Fruit fly (Drosophila melanogaster): Measurements from ENCODE around the gene CG8745.

CG8745 gene

DNA sequence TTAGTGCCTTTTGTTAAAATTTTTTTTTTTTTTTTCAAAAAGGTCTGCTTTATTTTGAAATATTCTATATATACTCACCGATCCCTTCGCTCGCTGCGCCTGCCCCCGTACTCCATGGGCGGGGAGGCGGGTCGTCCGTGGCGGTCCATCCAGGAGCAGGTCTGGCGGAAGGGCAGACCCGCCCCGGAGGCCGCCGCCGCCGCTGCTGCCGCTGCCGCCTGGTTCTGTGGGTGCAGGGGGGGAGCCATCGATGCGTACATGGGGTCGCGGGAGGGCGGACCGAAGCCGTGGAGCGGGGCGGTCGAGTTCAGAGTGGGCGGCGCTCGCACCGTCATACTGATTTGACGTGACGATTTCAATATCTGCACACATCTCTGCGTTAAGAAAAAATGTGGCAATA is 20.4 kb upstream of the CG8745 start:
- no peak for TF ChIP-seq CG6808 (GFP tag; optimal IDR thresholded peaks at IDR 0.05)
- no peak for TF ChIP-seq CG8319 (GFP tag; optimal IDR thresholded peaks at IDR 0.05)
- no peak for TF ChIP-seq ss (GFP tag; optimal IDR thresholded peaks at IDR 0.05)
- TF ChIP-seq fd85E (GFP tag; optimal IDR thresholded peaks at IDR 0.05): no peak
- TF ChIP-seq spab (GFP tag; optimal IDR thresholded peaks at IDR 0.05): no peak
- no peak for TF ChIP-seq CG8632 (GFP tag; optimal IDR thresholded peaks at IDR 0.05)
- TF ChIP-seq Smox (GFP tag; optimal IDR thresholded peaks at IDR 0.05): no peak
- no peak for TF ChIP-seq CG7368 (GFP tag; optimal IDR thresholded peaks at IDR 0.05)
- no peak for TF ChIP-seq CG11294 (GFP tag; IDR thresholded peaks at IDR 0.05)

DNA sequence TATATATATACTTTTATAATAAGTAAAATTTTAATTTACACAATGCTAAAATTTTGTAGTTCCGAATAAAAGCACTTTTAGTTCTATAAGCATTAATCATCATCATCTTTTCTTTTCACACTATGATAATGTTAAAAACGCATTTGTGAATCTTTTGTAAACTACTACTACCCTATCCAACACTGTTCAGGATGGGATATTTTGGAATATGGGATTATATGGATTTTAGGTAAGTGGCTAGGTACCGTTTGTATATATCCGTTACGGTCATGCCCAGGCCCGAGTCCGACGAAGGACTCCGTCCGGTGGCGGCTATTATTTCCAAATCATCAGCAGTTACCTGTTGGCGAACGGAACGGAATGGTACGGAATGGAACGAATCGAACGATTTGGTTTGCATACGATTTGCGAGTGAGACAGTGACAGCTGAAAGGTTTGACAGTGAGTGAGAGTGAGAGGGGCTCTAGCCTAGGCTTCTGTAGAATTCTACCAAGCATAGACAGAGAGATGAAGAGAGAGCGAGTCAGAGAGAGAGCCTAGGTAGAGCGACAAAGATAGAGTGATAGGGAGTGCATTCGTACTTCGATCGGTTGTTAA is 17.9 kb upstream of the CG8745 start:
- no peak for TF ChIP-seq cyc (GFP tag; optimal IDR thresholded peaks at IDR 0.05)

DNA sequence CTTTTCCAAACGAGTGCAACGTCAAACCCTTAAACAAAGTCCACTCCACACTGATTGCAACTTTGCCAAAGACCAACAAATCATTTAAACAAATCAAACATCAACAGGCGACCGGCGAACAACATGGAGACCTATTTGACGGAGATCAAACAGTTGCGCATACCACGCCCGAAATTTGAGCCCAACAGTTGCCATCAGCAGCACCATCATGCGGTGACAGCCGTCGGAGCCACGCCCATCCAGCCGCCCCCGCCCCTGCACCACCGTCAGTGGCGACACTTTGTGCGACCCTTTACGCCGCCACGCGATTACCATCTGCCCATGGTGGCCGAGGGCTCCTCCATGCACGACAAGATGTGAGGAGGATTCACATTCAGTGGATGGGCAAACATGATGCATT is 15.8 kb upstream of the CG8745 start:
- TF ChIP-seq fd59A (GFP tag; optimal IDR thresholded peaks at IDR 0.05): no peak
- TF ChIP-seq Blimp-1 (GFP tag; optimal IDR thresholded peaks at IDR 0.05): no peak
- TF ChIP-seq net (GFP tag; optimal IDR thresholded peaks at IDR 0.05): no peak
- no peak for TF ChIP-seq CG16779 (tag; optimal IDR thresholded peaks at IDR 0.05)
- no peak for TF ChIP-seq Smox (GFP tag; optimal IDR thresholded peaks at IDR 0.05)
- peak; percentile 10 for TF ChIP-seq Eip78C (GFP tag)
- no peak for TF ChIP-seq topi (GFP tag; optimal IDR thresholded peaks at IDR 0.05)
- TF ChIP-seq Met (GFP tag; optimal IDR thresholded peaks at IDR 0.05): no peak
- peak; percentile 22 for TF ChIP-seq fkh (GFP tag; optimal IDR thresholded peaks at IDR 0.05)

- peak; percentile 61 for TF ChIP-seq Eip78C (GFP tag)
- peak; percentile 10 for TF ChIP-seq Lpt (GFP tag; optimal IDR thresholded peaks at IDR 0.05)
- TF ChIP-seq net (GFP tag; optimal IDR thresholded peaks at IDR 0.05): no peak
- TF ChIP-seq Blimp-1 (GFP tag; optimal IDR thresholded peaks at IDR 0.05): peak; percentile 37
- no peak for TF ChIP-seq cyc (GFP tag; optimal IDR thresholded peaks at IDR 0.05)
These were observed 14.8 kb upstream of the CG8745 start for dm6 chr3L:13881555-13881954.

DNA sequence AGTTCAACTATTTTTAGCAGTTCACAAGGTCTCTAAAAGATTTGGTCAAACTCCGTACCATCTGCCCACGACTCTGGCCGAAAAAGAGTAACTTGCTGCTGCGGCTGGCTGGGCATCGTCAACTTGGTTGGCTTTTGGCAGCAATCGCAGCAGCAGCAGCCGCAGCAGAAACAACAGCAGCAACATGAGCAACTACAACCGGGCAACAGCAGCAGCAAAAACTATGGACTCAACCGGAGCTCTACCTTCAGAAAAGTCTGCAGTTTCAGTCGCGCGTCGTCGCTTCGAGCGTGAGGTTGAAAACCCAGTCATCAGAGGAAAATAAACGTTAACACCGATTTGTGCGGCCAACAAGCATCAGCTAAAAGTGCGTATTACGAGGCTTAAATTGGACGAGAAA is 12.0 kb upstream of the CG8745 start, which contains the start of gene CG13737:
Gene CG13737 (plus strand): TSS at position 266 of the 400 bp plus-strand sequence.
- TF ChIP-seq Hr38 (GFP tag; optimal IDR thresholded peaks at IDR 0.05): no peak
- peak; percentile 48 for TF ChIP-seq CG3919 (GFP tag; optimal IDR thresholded peaks at IDR 0.05)
- TF ChIP-seq fd85E (GFP tag; optimal IDR thresholded peaks at IDR 0.05): no peak
- TF ChIP-seq CG8632 (GFP tag; optimal IDR thresholded peaks at IDR 0.05): no peak
- no peak for TF ChIP-seq Ets96B (tag; optimal IDR thresholded peaks at IDR 0.05)
- no peak; the same call in 1 of the 3 replicates for TF ChIP-seq CG6163 (GFP tag; IDR thresholded peaks at IDR 0.05)
- TF ChIP-seq CG32006 (GFP tag; optimal IDR thresholded peaks at IDR 0.05): no peak
- TF ChIP-seq CG1621 (tag; optimal IDR thresholded peaks at IDR 0.05): no peak
- no peak for TF ChIP-seq dac (GFP tag; optimal IDR thresholded peaks at IDR 0.05)
- TF ChIP-seq Eip78C (GFP tag): peak; percentile 54
- peak; percentile 17 for TF ChIP-seq Lpt (GFP tag; optimal IDR thresholded peaks at IDR 0.05)
- TF ChIP-seq CG4318 (GFP tag; optimal IDR thresholded peaks at IDR 0.05): no peak
- TF ChIP-seq Gug (GFP tag; IDR thresholded peaks at IDR 0.05): no peak
- TF ChIP-seq eg (GFP tag; IDR thresholded peaks at IDR 0.05): peak; percentile 59; the same call in 1 of the 3 replicates
- no peak for TF ChIP-seq Sox102F (GFP tag; optimal IDR thresholded peaks at IDR 0.05)
- TF ChIP-seq CG6854 (GFP tag; optimal IDR thresholded peaks at IDR 0.05): no peak
- no peak for TF ChIP-seq Smox (GFP tag; optimal IDR thresholded peaks at IDR 0.05)
- TF ChIP-seq svp (GFP tag): no peak

- TF ChIP-seq CG10669 (GFP tag; optimal IDR thresholded peaks at IDR 0.05): no peak
- TF ChIP-seq CG11762 (GFP tag; optimal IDR thresholded peaks at IDR 0.05; ENCODE audit: insufficient read depth): no peak
- no peak for TF ChIP-seq CG34406 (GFP tag; optimal IDR thresholded peaks at IDR 0.05)
- no peak for TF ChIP-seq Hr39 (GFP tag; optimal IDR thresholded peaks at IDR 0.05)
- TF ChIP-seq CG6163 (GFP tag; IDR thresholded peaks at IDR 0.05): no peak
- TF ChIP-seq Hr4 (GFP tag; optimal IDR thresholded peaks at IDR 0.05): peak; percentile 53
- no peak for TF ChIP-seq CG32006 (GFP tag; optimal IDR thresholded peaks at IDR 0.05)
- no peak for TF ChIP-seq CG3032 (tag; optimal IDR thresholded peaks at IDR 0.05)
- peak; percentile 65 for TF ChIP-seq CG3919 (GFP tag; optimal IDR thresholded peaks at IDR 0.05)
- TF ChIP-seq Lpt (GFP tag; optimal IDR thresholded peaks at IDR 0.05): peak; percentile 69
- no peak for TF ChIP-seq CG9139 (GFP tag; optimal IDR thresholded peaks at IDR 0.05)
- TF ChIP-seq CG10631 (GFP tag; optimal IDR thresholded peaks at IDR 0.05): no peak
- TF ChIP-seq OdsH (GFP tag; optimal IDR thresholded peaks at IDR 0.05): no peak
- no peak; the same call in 1 of the 3 replicates for TF ChIP-seq eg (GFP tag; IDR thresholded peaks at IDR 0.05)
- TF ChIP-seq Ets96B (tag; optimal IDR thresholded peaks at IDR 0.05): no peak
These were observed 11.2 kb upstream of the CG8745 start for dm6 chr3L:13877904-13878303.
